Worm (Caenorhabditis elegans): ENCODE data around the gene hot-7.

The hot-7 gene

DNA sequence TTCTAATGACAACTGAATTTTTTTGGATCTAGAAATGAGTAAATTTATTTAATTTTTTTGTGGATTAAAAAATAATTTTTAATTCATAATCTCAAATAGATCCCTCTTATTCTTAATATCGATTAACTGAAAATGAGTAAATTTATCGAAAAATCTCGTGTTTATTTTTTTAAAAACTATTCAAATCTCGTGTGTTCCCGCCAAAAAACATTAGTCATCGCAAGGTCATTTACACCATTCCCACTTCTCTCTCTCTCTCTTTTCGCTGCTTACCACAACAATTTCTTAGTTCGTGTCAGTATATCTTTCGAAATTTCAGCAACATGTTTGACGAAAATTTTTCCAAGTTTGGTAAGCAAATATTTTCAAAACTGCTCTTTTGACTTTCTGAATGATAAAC lies 23.8 kb upstream of the hot-7 start:
- TF ChIP-seq daf-8 (GFP tag; IDR thresholded peaks at IDR 0.05) (no peak), ces-1 (GFP tag; optimal IDR thresholded peaks at IDR 0.05) (no peak), unc-62 (GFP tag; optimal IDR thresholded peaks at IDR 0.05 in 1 of 2) (no peak), unc-62 (tag; optimal IDR thresholded peaks at IDR 0.05) (no peak), nhr-25 (tag; optimal IDR thresholded peaks at IDR 0.05; ENCODE audit: borderline replicate concordance, insufficient read depth) (no peak), nhr-10 (tag; optimal IDR thresholded peaks at IDR 0.05) (no peak), aha-1 (tag) (peak; percentile 15), F44E2.7 (GFP tag; IDR thresholded peaks at IDR 0.05) (no peak)

DNA sequence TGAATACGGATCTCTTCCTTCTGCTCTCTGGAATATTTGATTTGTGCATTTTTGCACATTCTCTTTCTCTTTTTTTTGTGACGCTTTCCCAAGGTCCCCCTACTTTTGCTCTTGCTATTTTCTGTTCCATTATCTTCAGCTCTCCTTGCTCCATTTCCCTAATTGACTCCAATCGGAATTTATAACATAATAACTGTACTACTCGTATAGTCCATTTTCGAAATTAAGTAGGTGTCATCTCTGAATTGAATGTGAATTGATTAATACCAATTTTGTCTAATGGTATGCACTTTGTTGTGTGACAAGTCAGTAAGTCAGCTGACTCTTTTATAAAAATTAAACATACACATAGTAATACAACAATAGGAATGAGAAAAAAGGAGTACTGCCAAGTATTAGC lies 15.3 kb upstream of the hot-7 start:
- peak; percentile 81 for TF ChIP-seq aha-1 (tag)
- TF ChIP-seq pqm-1 (tag; optimal IDR thresholded peaks at IDR 0.05): no peak

DNA sequence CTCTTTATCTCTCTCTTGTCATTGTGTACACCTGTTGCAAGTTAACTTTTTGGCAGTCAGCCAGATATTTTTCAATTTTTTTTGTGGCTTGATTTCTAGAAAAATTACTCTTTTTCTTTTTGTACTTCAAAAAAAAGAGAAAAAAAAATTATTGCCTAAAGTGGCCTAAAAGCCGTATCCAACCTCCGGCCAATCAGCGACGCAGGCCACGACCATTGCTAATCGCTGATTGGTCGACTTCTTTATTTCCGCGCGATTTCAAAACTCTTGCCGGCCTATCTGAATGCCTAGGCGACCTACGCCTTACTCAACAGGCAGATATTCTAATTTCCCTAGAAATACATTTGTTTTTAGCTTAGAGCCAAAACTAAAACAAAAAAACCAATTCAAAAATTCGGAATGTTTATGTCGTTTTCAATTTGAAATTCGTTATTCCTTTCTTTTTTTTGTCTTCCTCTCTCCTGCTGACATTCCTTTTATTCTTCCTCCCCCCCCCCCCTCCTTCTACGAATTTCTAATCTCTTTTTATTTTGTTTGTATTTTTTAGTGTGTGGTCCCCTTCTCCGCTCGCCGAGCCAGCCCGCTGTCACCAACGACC lies 13.6 kb upstream of the hot-7 start, which contains the start of gene ace-4:
TSS of gene ace-4 (plus strand) at position 548 of the 598 bp plus-strand sequence.
- TF ChIP-seq nhr-237 (tag; optimal IDR thresholded peaks at IDR 0.05) (no peak), fkh-10 (GFP tag; optimal IDR thresholded peaks at IDR 0.05) (no peak), nhr-28 (tag; optimal IDR thresholded peaks at IDR 0.05) (no peak), dpl-1 (GFP tag; optimal IDR thresholded peaks at IDR 0.05) (no peak), daf-8 (GFP tag; IDR thresholded peaks at IDR 0.05) (no peak), egl-27 (tag; optimal IDR thresholded peaks at IDR 0.05) (no peak), rbr-2 (tag; optimal IDR thresholded peaks at IDR 0.05) (no peak), F44E2.7 (GFP tag; IDR thresholded peaks at IDR 0.05) (no peak), skn-1 (tag; optimal IDR thresholded peaks at IDR 0.05) (no peak), tra-1 (GFP tag; IDR thresholded peaks at IDR 0.05) (no peak), nhr-11 (tag; optimal IDR thresholded peaks at IDR 0.05) (no peak), D1046.2 (GFP tag; IDR thresholded peaks at IDR 0.05) (no peak), spr-3 (GFP tag; optimal IDR thresholded peaks at IDR 0.05) (no peak), dmd-6 (GFP tag; IDR thresholded peaks at IDR 0.05) (no peak), hlh-11 (tag; optimal IDR thresholded peaks at IDR 0.05) (no peak)

DNA sequence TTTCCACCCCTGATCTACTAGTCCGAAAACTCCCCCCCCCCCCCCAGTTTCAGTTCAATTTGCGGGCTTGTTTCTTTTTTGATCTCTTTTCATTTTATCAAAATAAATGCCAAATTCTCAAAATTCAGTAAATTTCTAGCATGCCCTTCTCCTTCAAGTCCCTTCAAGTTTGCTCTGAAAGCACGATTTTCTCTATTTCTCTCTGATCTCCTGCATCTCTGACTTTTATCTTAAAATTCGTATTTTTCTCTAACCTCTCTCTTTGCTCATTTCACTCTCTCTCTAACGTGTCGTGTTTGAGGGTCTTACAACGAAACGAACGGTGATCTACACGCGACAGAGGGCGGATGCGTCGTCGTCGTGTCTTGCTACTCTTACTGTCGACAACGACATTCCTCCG lies 5.9 kb upstream of the hot-7 start, which contains the start of gene ace-3:
TSS of gene ace-3 (plus strand) at position 301 of the 400 bp plus-strand sequence.
- TF ChIP-seq unc-62 (GFP tag; optimal IDR thresholded peaks at IDR 0.05 in 1 of 2): peak in 1 of 2 experiments; percentile 27
- no peak for TF ChIP-seq unc-62 (tag; optimal IDR thresholded peaks at IDR 0.05)
- TF ChIP-seq madf-5 (GFP tag; IDR thresholded peaks at IDR 0.05): no peak

DNA sequence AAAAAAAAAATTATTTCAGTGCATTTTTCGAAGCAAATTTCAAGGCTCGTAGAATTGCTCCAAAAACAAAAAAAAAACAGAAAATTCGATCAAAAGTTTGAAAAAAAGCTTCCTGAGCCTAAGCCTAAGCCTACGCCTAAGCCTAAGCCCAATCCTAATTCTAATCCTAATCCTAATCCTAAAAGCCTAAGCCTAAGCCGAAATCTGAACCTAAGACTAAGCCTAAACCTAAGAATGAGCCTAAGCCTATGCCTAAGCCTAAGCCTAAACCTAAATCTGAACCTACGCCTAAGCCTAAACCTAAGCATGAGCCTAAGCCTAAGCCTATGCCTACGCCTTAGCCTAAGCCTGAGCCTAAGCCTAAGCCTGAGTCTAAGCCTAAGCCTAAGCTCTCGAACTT lies 5.0 kb upstream of the hot-7 start:
- TF ChIP-seq R02D3.7 (tag; optimal IDR thresholded peaks at IDR 0.05) (no peak), mdt-29 (GFP tag; IDR thresholded peaks at IDR 0.05) (no peak), unc-130 (GFP tag; optimal IDR thresholded peaks at IDR 0.05) (no peak), daf-19 (GFP tag; conservative IDR thresholded peaks at IDR 0.05) (no peak), ztf-7 (tag; optimal IDR thresholded peaks at IDR 0.05) (no peak), nhr-76 (tag; optimal IDR thresholded peaks at IDR 0.05) (no peak), aly-2 (tag; optimal IDR thresholded peaks at IDR 0.05) (no peak), mes-2 (tag; optimal IDR thresholded peaks at IDR 0.05; ENCODE audit: poor library complexity, severe bottlenecking) (no peak), cey-2 (tag; optimal IDR thresholded peaks at IDR 0.05; ENCODE audit: borderline replicate concordance, insufficient read depth) (no peak), hif-1 (tag; optimal IDR thresholded peaks at IDR 0.05) (no peak), nhr-28 (tag; optimal IDR thresholded peaks at IDR 0.05) (no peak), lin-38 (GFP tag; IDR thresholded peaks at IDR 0.05) (no peak), ama-1 (optimal IDR thresholded peaks at IDR 0.05) (no peak), F10B5.3 (tag; optimal IDR thresholded peaks at IDR 0.05) (no peak), hlh-11 (tag; optimal IDR thresholded peaks at IDR 0.05) (no peak), lin-13 (GFP tag; optimal IDR thresholded peaks at IDR 0.05) (no peak), F26F4.8 (GFP tag; conservative IDR thresholded peaks at IDR 0.05) (no peak)
